Worm (Caenorhabditis elegans) whole organism, midembryonic: ENCODE data around the gene nhr-53.

Source experiments
- T22C8.4 ChIP-seq: fragments of 200-800 bp; sonication (Bioruptor generic); IDR thresholded peaks from 2 replicates; pipeline ENCODE4 v1.3.6; 2022; ENCODE audit warnings: missing genetic modification characterization, missing compliant biosample characterization
- flt-1 ChIP-seq: fragments of 200-800 bp; sonication (Bioruptor generic); IDR thresholded peaks from 2 replicates; pipeline ENCODE4 v1.3.6; 2022; ENCODE audit warnings: missing genetic modification characterization, missing compliant biosample characterization
- ref-1 ChIP-seq: fragments of 200-800 bp; sonication (Bioruptor generic); conservative IDR thresholded peaks from 2 replicates; pipeline ENCODE4 v1.3.6; 2022; ENCODE audit warnings: missing genetic modification reagents, missing genetic modification characterization, missing compliant biosample characterization
- ztf-29 ChIP-seq: fragments of 200-800 bp; sonication (Bioruptor generic); IDR thresholded peaks from 2 replicates; pipeline ENCODE4 v1.3.6; 2022; ENCODE audit warnings: missing genetic modification reagents, missing genetic modification characterization, missing compliant biosample characterization

DNA sequence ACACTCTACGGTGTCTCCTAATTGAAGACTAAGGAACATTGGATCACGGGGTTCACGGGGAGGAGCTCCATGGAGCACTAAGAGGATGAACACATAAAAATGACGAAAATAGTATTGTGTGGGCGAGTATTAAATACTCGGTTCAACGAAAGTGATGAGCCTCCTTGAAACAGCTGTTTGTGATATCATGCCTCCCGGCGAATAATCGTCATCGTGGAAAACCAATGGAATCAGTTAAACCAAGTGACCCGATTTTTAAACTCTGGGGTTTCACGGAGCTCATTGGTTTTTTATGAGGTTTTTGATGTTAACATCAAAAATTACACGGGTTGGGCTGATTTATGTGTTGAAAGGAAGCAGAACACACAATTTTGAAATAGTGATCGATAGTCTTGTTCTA lies 40.6 kb downstream of the nhr-53 start:
- no peak for TF ChIP-seq ztf-29 (GFP tag; lab: Robert Waterston, UW)
- TF ChIP-seq T22C8.4 = no peak
- no peak for TF ChIP-seq flt-1 (GFP tag; lab: Robert Waterston, UW)
- TF ChIP-seq ref-1 (GFP tag; lab: Robert Waterston, UW) = no peak
